Worm (Caenorhabditis elegans) whole organism, L2 larva: Measurements from ENCODE around the gene ZK1067.4.

ENCODE experiments used
- F13H6.1 ChIP-seq: sonication (generic microtip); optimal IDR thresholded peaks from 2 replicates; lab custom pipeline; 2016; ENCODE audit warnings: missing genetic modification characterization, missing compliant biosample characterization
- ama-1 ChIP-seq: fragments of 150-350 bp; optimal IDR thresholded peaks from 2 replicates; lab custom pipeline; 2018; ENCODE audit warnings: inconsistent platforms
- ceh-16 ChIP-seq: fragments of 150-350 bp; optimal IDR thresholded peaks from 2 replicates; lab custom pipeline; 2014; ENCODE audit warnings: missing biosample characterization, missing genetic modification characterization
- egl-27 ChIP-seq: sonication (generic microtip); optimal IDR thresholded peaks from 3 replicates; lab custom pipeline; 2017; ENCODE audit warnings: missing biosample characterization, missing genetic modification reagents, missing genetic modification characterization
- elt-3 ChIP-seq: sonication (generic microtip); optimal IDR thresholded peaks from 2 replicates; lab custom pipeline; 2017; ENCODE audit warnings: missing biosample characterization, missing genetic modification characterization
- lsy-2 ChIP-seq, 2 experiments: fragments of 150-350 bp in 1 of 2; sonication (generic microtip) in 1 of 2; optimal IDR thresholded peaks; 2 replicates each; lab custom pipeline; 2014 to 2017; ENCODE audit warnings: missing biosample characterization in 2 of 2, missing genetic modification characterization in 2 of 2
- nhr-11 ChIP-seq: fragments of 150-350 bp; optimal IDR thresholded peaks from 2 replicates; lab custom pipeline; 2014; ENCODE audit warnings: missing biosample characterization, missing genetic modification characterization
- nhr-12 ChIP-seq: fragments of 150-350 bp; optimal IDR thresholded peaks from 2 replicates; lab custom pipeline; 2014; ENCODE audit warnings: missing biosample characterization, missing genetic modification characterization
- nhr-25 ChIP-seq: fragments of 150-350 bp; sonication (generic microtip); optimal IDR thresholded peaks from 3 replicates; lab custom pipeline; 2014; ENCODE audit warnings: missing biosample characterization, missing genetic modification characterization
- nhr-77 ChIP-seq: fragments of 150-350 bp; optimal IDR thresholded peaks from 2 replicates; lab custom pipeline; 2014; ENCODE audit warnings: missing biosample characterization, missing genetic modification characterization
- sem-4 ChIP-seq: fragments of 150-350 bp; optimal IDR thresholded peaks from 2 replicates; lab custom pipeline; 2014; ENCODE audit warnings: missing biosample characterization, missing genetic modification reagents, missing genetic modification characterization
- snpc-4 ChIP-seq: fragments of 150-350 bp; optimal IDR thresholded peaks from 2 replicates; lab custom pipeline; 2014; ENCODE audit warnings: missing biosample characterization, missing genetic modification characterization
- unc-39 ChIP-seq: fragments of 150-350 bp; optimal IDR thresholded peaks from 2 replicates; lab custom pipeline; 2014; ENCODE audit warnings: missing biosample characterization, missing genetic modification characterization
- ztf-4 ChIP-seq: fragments of 150-350 bp; optimal IDR thresholded peaks from 2 replicates; lab custom pipeline; 2014; ENCODE audit warnings: missing biosample characterization, missing genetic modification characterization

DNA sequence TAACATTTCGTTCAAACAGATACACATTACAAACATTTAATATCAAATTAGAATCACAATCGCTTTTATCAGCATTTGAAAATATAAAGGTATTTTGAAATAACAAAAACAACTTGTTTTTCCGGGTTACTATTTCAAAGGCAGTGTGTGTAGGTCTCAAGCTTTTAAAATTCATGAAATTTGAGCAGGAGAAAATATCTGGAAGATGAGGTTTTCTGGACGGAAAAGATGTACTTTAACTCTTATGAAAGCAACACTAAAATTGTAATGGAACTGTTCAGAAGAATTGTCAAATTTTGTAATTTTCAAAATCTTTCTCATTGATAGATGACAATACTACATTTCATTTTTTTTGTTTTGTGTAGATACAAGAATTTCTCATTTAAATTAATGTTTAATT lies 48.4 kb downstream of the ZK1067.4 start:
- TF ChIP-seq nhr-77 (tag; lab: Kevin White, UChicago): no peak
- no peak for TF ChIP-seq sem-4 (tag; lab: Kevin White, UChicago)
- no peak for TF ChIP-seq egl-27 (tag; lab: Kevin White, UChicago)
- TF ChIP-seq unc-39: no peak
- TF ChIP-seq ama-1 (lab: Kevin White, UChicago): no peak
- no peak for TF ChIP-seq lsy-2 (tag; optimal IDR thresholded peaks at IDR 0.05; lab: Kevin White, UChicago)
- TF ChIP-seq ceh-16 (tag; lab: Kevin White, UChicago): no peak
- TF ChIP-seq F13H6.1 (tag; lab: Kevin White, UChicago): no peak
- TF ChIP-seq nhr-12 (tag; lab: Kevin White, UChicago): no peak
- TF ChIP-seq nhr-25 (tag; lab: Kevin White, UChicago): no peak
- TF ChIP-seq snpc-4 (tag; lab: Kevin White, UChicago): no peak
- TF ChIP-seq ztf-4: no peak
- TF ChIP-seq nhr-11: no peak
- TF ChIP-seq elt-3: no peak
